Worm (Caenorhabditis elegans) whole organism, L2 larva: ENCODE data around the gene toca-2.
A peak's percentile ranks its signal among the peaks of the same experiment; 100 is the strongest.

Source experiments
- C34F6.9 ChIP-seq: fragments of 150-350 bp; optimal IDR thresholded peaks from 2 replicates; lab custom pipeline; 2014; ENCODE audit warnings: missing biosample characterization, missing genetic modification characterization
- F13H6.1 ChIP-seq: sonication (generic microtip); optimal IDR thresholded peaks from 2 replicates; lab custom pipeline; 2016; ENCODE audit warnings: missing genetic modification characterization, missing compliant biosample characterization
- R02D3.7 ChIP-seq: fragments of 150-350 bp; optimal IDR thresholded peaks from 2 replicates; lab custom pipeline; 2014; ENCODE audit warnings: missing biosample characterization, missing genetic modification characterization
- Y55F3AM.14 ChIP-seq: fragments of 200-800 bp; sonication (Bioruptor generic); optimal IDR thresholded peaks from 2 replicates; lab custom pipeline; 2018; ENCODE audit warnings: mild to moderate bottlenecking, missing genetic modification characterization, missing compliant biosample characterization
- aly-2 ChIP-seq: fragments of 150-350 bp; optimal IDR thresholded peaks from 2 replicates; lab custom pipeline; 2014; ENCODE audit warnings: missing biosample characterization, missing genetic modification characterization
- ama-1 ChIP-seq: fragments of 150-350 bp; optimal IDR thresholded peaks from 2 replicates; lab custom pipeline; 2018; ENCODE audit warnings: inconsistent platforms
- blmp-1 ChIP-seq: sonication (generic microtip); optimal IDR thresholded peaks from 2 replicates; lab custom pipeline; 2017; ENCODE audit warnings: missing genetic modification characterization, mild to moderate bottlenecking, missing compliant biosample characterization, antibody characterized with exemption, moderate library complexity; ENCODE audit not compliant: insufficient read depth
- dmd-4 ChIP-seq: sonication (generic microtip); optimal IDR thresholded peaks from 2 replicates; lab custom pipeline; 2017; ENCODE audit warnings: missing biosample characterization, missing genetic modification characterization
- egl-27 ChIP-seq: sonication (generic microtip); optimal IDR thresholded peaks from 3 replicates; lab custom pipeline; 2017; ENCODE audit warnings: missing biosample characterization, missing genetic modification reagents, missing genetic modification characterization
- elt-1 ChIP-seq: fragments of 150-350 bp; optimal IDR thresholded peaks from 2 replicates; lab custom pipeline; 2014; ENCODE audit warnings: missing biosample characterization, missing genetic modification characterization
- elt-3 ChIP-seq: sonication (generic microtip); optimal IDR thresholded peaks from 2 replicates; lab custom pipeline; 2017; ENCODE audit warnings: missing biosample characterization, missing genetic modification characterization
- fos-1 ChIP-seq: fragments of 150-350 bp; optimal IDR thresholded peaks from 2 replicates; lab custom pipeline; 2014; ENCODE audit warnings: missing biosample characterization, missing genetic modification characterization
- lin-11 ChIP-seq: fragments of 150-350 bp; sonication (generic microtip); optimal IDR thresholded peaks from 2 replicates; lab custom pipeline; 2014; ENCODE audit warnings: missing biosample characterization, missing genetic modification characterization, inconsistent platforms, mixed read lengths
- lin-13 ChIP-seq: fragments of 150-350 bp; optimal IDR thresholded peaks from 2 replicates; lab custom pipeline; 2014; ENCODE audit warnings: missing biosample characterization, missing genetic modification reagents, missing genetic modification characterization
- lin-39 ChIP-seq: fragments of 150-350 bp; optimal IDR thresholded peaks from 2 replicates; lab custom pipeline; 2014; ENCODE audit warnings: missing biosample characterization, missing genetic modification reagents, missing genetic modification characterization
- lsy-2 ChIP-seq, 2 experiments: fragments of 150-350 bp in 1 of 2; sonication (generic microtip) in 1 of 2; optimal IDR thresholded peaks; 2 replicates each; lab custom pipeline; 2014 to 2017; ENCODE audit warnings: missing biosample characterization in 2 of 2, missing genetic modification characterization in 2 of 2
- mab-5 ChIP-seq: fragments of 150-350 bp; optimal IDR thresholded peaks from 2 replicates; lab custom pipeline; 2014; ENCODE audit warnings: missing biosample characterization, missing genetic modification characterization
- mbf-1 ChIP-seq: sonication (generic microtip); optimal IDR thresholded peaks from 2 replicates; lab custom pipeline; 2017; ENCODE audit warnings: missing biosample characterization, missing genetic modification characterization
- mdl-1 ChIP-seq, 2 experiments: fragments of 150-350 bp in 1 of 2; sonication (generic microtip) in 1 of 2; optimal IDR thresholded peaks; 2 replicates each; lab custom pipeline; 2017; ENCODE audit warnings: missing biosample characterization in 2 of 2, missing genetic modification characterization in 2 of 2
- nhr-10 ChIP-seq: sonication (generic microtip); optimal IDR thresholded peaks from 2 replicates; lab custom pipeline; 2017; ENCODE audit warnings: missing biosample characterization, missing genetic modification characterization
- nhr-11 ChIP-seq: fragments of 150-350 bp; optimal IDR thresholded peaks from 2 replicates; lab custom pipeline; 2014; ENCODE audit warnings: missing biosample characterization, missing genetic modification characterization
- nhr-12 ChIP-seq: fragments of 150-350 bp; optimal IDR thresholded peaks from 2 replicates; lab custom pipeline; 2014; ENCODE audit warnings: missing biosample characterization, missing genetic modification characterization
- nhr-129 ChIP-seq: fragments of 150-350 bp; optimal IDR thresholded peaks from 2 replicates; lab custom pipeline; 2014; ENCODE audit warnings: missing biosample characterization, missing genetic modification characterization
- nhr-23 ChIP-seq: fragments of 150-350 bp; optimal IDR thresholded peaks from 2 replicates; lab custom pipeline; 2014; ENCODE audit warnings: missing biosample characterization, missing genetic modification reagents, missing genetic modification characterization
- nhr-25 ChIP-seq: fragments of 150-350 bp; sonication (generic microtip); optimal IDR thresholded peaks from 3 replicates; lab custom pipeline; 2014; ENCODE audit warnings: missing biosample characterization, missing genetic modification characterization
- nhr-77 ChIP-seq: fragments of 150-350 bp; optimal IDR thresholded peaks from 2 replicates; lab custom pipeline; 2014; ENCODE audit warnings: missing biosample characterization, missing genetic modification characterization
- peb-1 ChIP-seq: fragments of 150-350 bp; optimal IDR thresholded peaks from 2 replicates; lab custom pipeline; 2014; ENCODE audit warnings: missing biosample characterization, missing genetic modification characterization
- sem-4 ChIP-seq: fragments of 150-350 bp; optimal IDR thresholded peaks from 2 replicates; lab custom pipeline; 2014; ENCODE audit warnings: missing biosample characterization, missing genetic modification reagents, missing genetic modification characterization
- skn-1 ChIP-seq: sonication (generic microtip); optimal IDR thresholded peaks from 2 replicates; lab custom pipeline; 2017; ENCODE audit warnings: missing biosample characterization, missing genetic modification characterization
- sma-3 ChIP-seq: sonication (generic microtip); optimal IDR thresholded peaks from 2 replicates; lab custom pipeline; 2016; ENCODE audit warnings: missing genetic modification reagents, missing genetic modification characterization, missing compliant biosample characterization
- sma-9 ChIP-seq, 2 experiments: fragments of 150-350 bp in 1 of 2; sonication (generic microtip) in 1 of 2; optimal IDR thresholded peaks; 2 replicates each; lab custom pipeline; 2014 to 2016; ENCODE audit warnings: missing genetic modification characterization in 2 of 2, mild to moderate bottlenecking in 1 of 2, missing biosample characterization in 1 of 2, missing compliant biosample characterization in 1 of 2, missing genetic modification reagents in 1 of 2, moderate library complexity in 1 of 2
- snpc-4 ChIP-seq: fragments of 150-350 bp; optimal IDR thresholded peaks from 2 replicates; lab custom pipeline; 2014; ENCODE audit warnings: missing biosample characterization, missing genetic modification characterization
- unc-39 ChIP-seq: fragments of 150-350 bp; optimal IDR thresholded peaks from 2 replicates; lab custom pipeline; 2014; ENCODE audit warnings: missing biosample characterization, missing genetic modification characterization
- unc-55 ChIP-seq: fragments of 150-350 bp; sonication (generic microtip); optimal IDR thresholded peaks from 3 replicates; lab custom pipeline; 2014; ENCODE audit warnings: missing biosample characterization, missing genetic modification reagents, missing genetic modification characterization
- unc-62 ChIP-seq: fragments of 150-350 bp; optimal IDR thresholded peaks from 2 replicates; lab custom pipeline; 2014; ENCODE audit warnings: missing biosample characterization, missing genetic modification reagents, missing genetic modification characterization
- zag-1 ChIP-seq: fragments of 150-350 bp; optimal IDR thresholded peaks from 2 replicates; lab custom pipeline; 2014; ENCODE audit warnings: missing biosample characterization, missing genetic modification characterization
- ztf-1 ChIP-seq: fragments of 200-800 bp; sonication (Bioruptor generic); conservative IDR thresholded peaks from 2 replicates; pipeline ENCODE4 v1.3.6; 2022; ENCODE audit warnings: missing genetic modification characterization, missing compliant biosample characterization
- ztf-11 ChIP-seq: sonication (generic microtip); optimal IDR thresholded peaks from 2 replicates; lab custom pipeline; 2017; ENCODE audit warnings: missing biosample characterization, missing genetic modification characterization
- ztf-4 ChIP-seq: fragments of 150-350 bp; optimal IDR thresholded peaks from 2 replicates; lab custom pipeline; 2014; ENCODE audit warnings: missing biosample characterization, missing genetic modification characterization

toca-2 gene

ce11 chrIII:13755689-13756088 is at the start of gene toca-2:
TSS of gene toca-2 (plus strand) at chrIII:13755896.
- no peak for TF ChIP-seq nhr-12
- TF ChIP-seq nhr-11 (tag; lab: Kevin White, UChicago): no peak
- TF ChIP-seq sem-4 (tag; lab: Kevin White, UChicago): no peak
- no peak for TF ChIP-seq Y55F3AM.14 (GFP tag; lab: Kevin White, UChicago)
- TF ChIP-seq ztf-4: no peak
- no peak for TF ChIP-seq fos-1
- TF ChIP-seq, all 48 proteins: peak for 0

DNA sequence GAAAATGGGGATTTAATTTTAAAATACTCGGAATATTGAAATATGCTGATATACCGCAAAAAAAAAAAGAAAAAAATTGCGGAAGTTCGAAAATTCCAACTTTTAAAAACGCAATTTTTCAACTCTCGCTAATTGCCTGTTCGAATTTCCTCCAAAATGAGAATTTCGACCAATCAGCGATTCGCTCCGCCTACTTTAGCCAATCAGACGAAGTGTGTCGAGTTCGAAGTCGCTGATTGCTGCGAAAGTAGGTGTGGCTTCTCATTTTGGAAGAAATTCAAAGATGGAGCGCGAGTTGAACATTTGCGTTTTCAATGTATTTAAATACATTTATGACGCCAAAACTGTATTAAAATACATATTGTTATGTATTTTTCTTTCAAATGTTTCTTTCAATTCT is 47.3 kb upstream of the toca-2 start:
- TF ChIP-seq lsy-2 (tag; optimal IDR thresholded peaks at IDR 0.05; lab: Kevin White, UChicago) (no peak), ztf-1 (no peak), sma-3 (GFP tag; lab: Kevin White, UChicago) (no peak), unc-55 (no peak), dmd-4 (tag; lab: Kevin White, UChicago) (no peak), nhr-12 (no peak), unc-39 (tag; lab: Kevin White, UChicago) (no peak), Y55F3AM.14 (GFP tag; lab: Kevin White, UChicago) (no peak), zag-1 (tag; lab: Kevin White, UChicago) (no peak), elt-3 (tag; lab: Kevin White, UChicago) (no peak), skn-1 (tag; lab: Kevin White, UChicago) (no peak), R02D3.7 (no peak), ztf-11 (tag; lab: Kevin White, UChicago) (no peak), nhr-11 (tag; lab: Kevin White, UChicago) (no peak), peb-1 (tag; lab: Kevin White, UChicago) (no peak), nhr-129 (tag; lab: Kevin White, UChicago) (no peak), elt-1 (tag; lab: Kevin White, UChicago) (no peak), snpc-4 (tag; lab: Kevin White, UChicago) (no peak)
- TF ChIP-seq, all 48 proteins: peak for 0

DNA sequence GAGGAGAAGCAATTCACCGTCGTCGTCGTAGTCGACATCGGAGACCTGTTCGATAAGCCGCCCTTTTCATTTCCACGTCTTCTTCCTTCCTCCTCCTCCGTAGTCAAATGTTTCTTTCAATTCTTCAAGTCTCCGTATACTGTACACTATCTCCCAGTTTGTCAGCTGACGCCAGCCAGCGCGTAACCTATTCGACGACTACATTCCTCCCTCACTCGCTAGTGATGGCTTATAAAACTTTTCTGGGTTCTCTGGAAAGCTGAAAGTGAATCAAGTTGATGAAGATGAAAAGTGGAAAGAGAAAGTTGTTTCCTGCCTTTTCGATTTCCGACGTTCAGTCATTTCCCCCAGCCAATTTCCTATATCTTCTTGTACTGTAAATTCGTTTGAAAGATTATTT is 46.6 kb upstream of the toca-2 start:
- TF ChIP-seq mbf-1 (tag; lab: Kevin White, UChicago): no peak
- TF ChIP-seq aly-2 (tag; lab: Kevin White, UChicago): no peak
- TF ChIP-seq nhr-129 (tag; lab: Kevin White, UChicago): peak; percentile 30
- no peak for TF ChIP-seq skn-1 (tag; lab: Kevin White, UChicago)
- no peak for TF ChIP-seq nhr-11 (tag; lab: Kevin White, UChicago)
- no peak for TF ChIP-seq R02D3.7
- no peak for TF ChIP-seq unc-62 (GFP tag; lab: Kevin White, UChicago)
- no peak for TF ChIP-seq egl-27
- peak; percentile 85 for TF ChIP-seq blmp-1
- no peak for TF ChIP-seq sma-9 (GFP tag; optimal IDR thresholded peaks at IDR 0.05; lab: Kevin White, UChicago)
- no peak for TF ChIP-seq sma-9 (tag; optimal IDR thresholded peaks at IDR 0.05; lab: Kevin White, UChicago)
- no peak for TF ChIP-seq ama-1
- TF ChIP-seq nhr-77 (tag; lab: Kevin White, UChicago): no peak
- TF ChIP-seq Y55F3AM.14 (GFP tag; lab: Kevin White, UChicago): no peak
- no peak for TF ChIP-seq elt-3 (tag; lab: Kevin White, UChicago)
- TF ChIP-seq mdl-1 (tag; optimal IDR thresholded peaks at IDR 0.05; lab: Kevin White, UChicago): no peak
- peak; percentile 4 for TF ChIP-seq nhr-25 (tag; lab: Kevin White, UChicago)
- peak; percentile 4 for TF ChIP-seq sma-3 (GFP tag; lab: Kevin White, UChicago)
- no peak for TF ChIP-seq lin-39 (tag; lab: Kevin White, UChicago)
- TF ChIP-seq nhr-23: no peak

DNA sequence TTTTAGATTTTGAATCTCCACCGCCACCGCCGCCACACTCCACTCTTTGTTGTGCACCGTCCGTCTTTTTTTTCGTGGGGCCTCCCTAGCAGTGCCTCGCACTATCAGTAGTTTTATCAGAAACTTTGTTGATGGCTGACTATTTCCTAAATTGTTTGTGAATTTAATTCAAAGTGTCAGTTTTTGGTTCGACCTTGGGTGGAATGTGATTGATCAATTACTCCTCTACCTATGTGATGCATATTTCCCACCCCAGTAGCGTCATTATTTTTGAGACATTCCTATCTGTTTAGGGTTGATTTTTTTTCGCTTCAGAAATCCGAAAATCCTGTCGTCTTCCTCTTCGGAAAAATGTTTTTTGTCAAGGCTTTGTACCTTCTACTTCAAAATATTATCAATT is 45.0 kb upstream of the toca-2 start:
- TF ChIP-seq skn-1 (tag; lab: Kevin White, UChicago): no peak
- peak; percentile 25 for TF ChIP-seq sma-9 (GFP tag; optimal IDR thresholded peaks at IDR 0.05; lab: Kevin White, UChicago)
- no peak for TF ChIP-seq sma-9 (tag; optimal IDR thresholded peaks at IDR 0.05; lab: Kevin White, UChicago)
- TF ChIP-seq nhr-25 (tag; lab: Kevin White, UChicago): peak; percentile 29
- peak; percentile 11 for TF ChIP-seq F13H6.1 (tag; lab: Kevin White, UChicago)

DNA sequence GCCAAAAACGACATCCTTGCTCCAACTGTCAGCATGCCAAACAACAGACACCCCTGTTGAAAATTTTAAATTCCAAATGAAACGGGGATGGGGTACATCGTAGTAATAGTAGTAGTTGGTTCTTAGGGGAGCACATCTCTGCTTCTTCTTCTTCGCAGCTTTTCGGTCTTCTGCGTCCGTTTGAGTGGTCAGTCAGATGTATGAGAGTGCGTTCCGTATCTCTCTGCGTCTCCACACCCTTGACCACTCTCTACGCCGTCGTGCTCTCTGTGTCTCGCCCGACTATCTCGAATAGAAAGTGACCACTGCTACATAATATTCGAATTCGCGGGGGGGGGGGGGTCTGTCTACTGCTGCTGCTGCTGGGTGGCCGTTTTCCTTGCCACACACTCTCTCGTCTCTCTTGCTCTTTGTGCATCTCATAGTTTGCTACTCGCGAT is 42.8 kb upstream of the toca-2 start:
- TF ChIP-seq mdl-1 (tag; optimal IDR thresholded peaks at IDR 0.05; lab: Kevin White, UChicago) (peak in 1 of 2 experiments; percentile 40), skn-1 (tag; lab: Kevin White, UChicago) (no peak), nhr-10 (no peak), mab-5 (tag; lab: Kevin White, UChicago) (peak; percentile 35), sem-4 (tag; lab: Kevin White, UChicago) (peak; percentile 41), lsy-2 (tag; optimal IDR thresholded peaks at IDR 0.05; lab: Kevin White, UChicago) (peak in 1 of 2 experiments; percentile 67), zag-1 (tag; lab: Kevin White, UChicago) (peak; percentile 36), nhr-23 (no peak), lin-11 (tag; lab: Kevin White, UChicago) (peak; percentile 27), blmp-1 (peak; percentile 9), lin-39 (tag; lab: Kevin White, UChicago) (no peak), snpc-4 (tag; lab: Kevin White, UChicago) (no peak), sma-3 (GFP tag; lab: Kevin White, UChicago) (no peak), fos-1 (peak; percentile 7), lin-13 (peak; percentile 62), R02D3.7 (no peak), Y55F3AM.14 (GFP tag; lab: Kevin White, UChicago) (no peak), C34F6.9 (tag; lab: Kevin White, UChicago) (peak; percentile 16), unc-55 (peak; percentile 54), sma-9 (GFP tag; optimal IDR thresholded peaks at IDR 0.05; lab: Kevin White, UChicago) (peak; percentile 87), sma-9 (tag; optimal IDR thresholded peaks at IDR 0.05; lab: Kevin White, UChicago) (no peak), F13H6.1 (tag; lab: Kevin White, UChicago) (peak; percentile 99), ztf-11 (tag; lab: Kevin White, UChicago) (no peak)
